Fruit fly (Drosophila melanogaster) whole organism, wandering third instar larva: ENCODE data around the gene nmo.
A peak's percentile ranks its signal among the peaks of the same experiment; 100 is the strongest.

Source experiments
- Rel ChIP-seq, 2 experiments: fragments of 200-800 bp; sonication (Bioruptor generic) in 1 of 2; optimal IDR thresholded peaks; 2 replicates in 1 of 2; 3 replicates in 1 of 2; lab custom pipeline; 2016 to 2019; ENCODE audit warnings: mild to moderate bottlenecking in 2 of 2, missing biosample characterization in 2 of 2, missing genetic modification characterization in 2 of 2, moderate library complexity in 1 of 2
- Sp1 ChIP-seq: fragments of 200-800 bp; sonication (Bioruptor generic); optimal IDR thresholded peaks from 3 replicates; lab custom pipeline; 2019; ENCODE audit warnings: missing biosample characterization, mild to moderate bottlenecking, missing genetic modification characterization, moderate library complexity
- br ChIP-seq: fragments of 200-800 bp; sonication (Bioruptor generic); optimal IDR thresholded peaks from 2 replicates; lab custom pipeline; 2016; ENCODE audit warnings: missing biosample characterization, missing genetic modification characterization
- h ChIP-seq: fragments of 200-800 bp; sonication (Bioruptor generic); optimal IDR thresholded peaks from 3 replicates; lab custom pipeline; 2016; ENCODE audit warnings: missing biosample characterization, mild to moderate bottlenecking, missing genetic modification characterization
- sv ChIP-seq: fragments of 200-800 bp; sonication (Bioruptor generic); optimal IDR thresholded peaks from 3 replicates; lab custom pipeline; 2016; ENCODE audit warnings: missing biosample characterization, missing genetic modification characterization
- usp ChIP-seq: fragments of >200 bp; optimal IDR thresholded peaks from 2 replicates; lab custom pipeline; 2017; ENCODE audit warnings: missing biosample characterization, missing genetic modification characterization

dm6 chr3L:8013865-8014216 is 35.0 kb downstream of the nmo start:
- TF ChIP-seq usp (GFP tag; lab: Kevin White, UChicago) (no peak), h (GFP tag; lab: Kevin White, UChicago) (no peak), br (GFP tag; lab: Kevin White, UChicago) (no peak), Rel (GFP tag; optimal IDR thresholded peaks at IDR 0.05; lab: Kevin White, UChicago) (peak; percentile 61), Rel (tag; optimal IDR thresholded peaks at IDR 0.05; lab: Kevin White, UChicago) (no peak), sv (no peak), Sp1 (GFP tag; lab: Kevin White, UChicago) (no peak)
